Fruit fly (Drosophila melanogaster): ENCODE results near the gene dysc.

dm6 chr3L:13877904-13878303, 25.1 kb downstream of the dysc start:
- TF ChIP-seq h (optimal IDR thresholded peaks at IDR 0.05) (no peak), psq (optimal IDR thresholded peaks at IDR 0.05) (no peak), Myc (optimal IDR thresholded peaks at IDR 0.05) (no peak), ttk (optimal IDR thresholded peaks at IDR 0.05) (no peak)
